Fruit fly (Drosophila melanogaster): ENCODE results near the gene CheB93b.

CheB93b gene

DNA sequence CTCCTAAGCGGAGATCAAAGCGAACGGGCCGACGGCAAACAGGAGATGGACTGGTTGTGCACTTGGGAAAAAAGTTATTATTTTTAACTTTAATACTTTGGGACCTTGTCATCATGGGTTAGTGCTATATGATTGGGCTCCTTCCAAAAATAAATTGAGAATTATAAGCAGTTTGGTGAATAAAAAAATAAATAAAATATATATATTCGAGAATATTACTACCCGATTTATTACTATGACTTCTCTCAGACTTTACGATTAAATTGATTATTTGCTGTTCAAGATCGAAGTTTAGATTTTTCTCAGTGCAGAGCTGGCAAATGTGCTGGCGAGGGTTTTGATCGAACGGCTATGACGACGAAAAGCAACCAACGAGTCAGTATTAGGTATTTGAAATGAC lies 11.0 kb downstream of the CheB93b start (continued):
- TF ChIP-seq CG8319 (GFP tag; optimal IDR thresholded peaks at IDR 0.05) (no peak), CG6276 (GFP tag; optimal IDR thresholded peaks at IDR 0.05) (peak; percentile 45), CG11902 (GFP tag; optimal IDR thresholded peaks at IDR 0.05) (no peak), OdsH (GFP tag; optimal IDR thresholded peaks at IDR 0.05) (no peak), dsx (GFP tag; optimal IDR thresholded peaks at IDR 0.05; ENCODE audit: poor library complexity, severe bottlenecking) (no peak), CG31627 (GFP tag; optimal IDR thresholded peaks at IDR 0.05) (no peak), Hr38 (GFP tag; optimal IDR thresholded peaks at IDR 0.05) (no peak), Eip93F (GFP tag; optimal IDR thresholded peaks at IDR 0.05) (no peak), Eip75B (GFP tag; optimal IDR thresholded peaks at IDR 0.05) (no peak), eg (GFP tag; IDR thresholded peaks at IDR 0.05) (peak; percentile 43; the same call in 2 of the 3 replicates), CG8119 (GFP tag; IDR thresholded peaks at IDR 0.05) (no peak), CG16779 (tag; optimal IDR thresholded peaks at IDR 0.05) (no peak), dac (GFP tag; optimal IDR thresholded peaks at IDR 0.05) (no peak), pdm3 (GFP tag; optimal IDR thresholded peaks at IDR 0.05) (no peak), fd85E (GFP tag; optimal IDR thresholded peaks at IDR 0.05) (no peak), Hr4 (GFP tag; optimal IDR thresholded peaks at IDR 0.05) (no peak), achi (GFP tag; optimal IDR thresholded peaks at IDR 0.05) (no peak), CG3919 (GFP tag; optimal IDR thresholded peaks at IDR 0.05) (peak; percentile 31), fd59A (GFP tag; optimal IDR thresholded peaks at IDR 0.05) (no peak), CG10669 (GFP tag; optimal IDR thresholded peaks at IDR 0.05) (peak; percentile 52), topi (GFP tag; optimal IDR thresholded peaks at IDR 0.05) (peak; percentile 1), CG6792 (GFP tag; optimal IDR thresholded peaks at IDR 0.05) (no peak), CG6163 (GFP tag; IDR thresholded peaks at IDR 0.05) (0 out of 3 replicates have a peak, but pooled peaks have one; percentile 27), Eip78C (GFP tag) (peak; percentile 53), Blimp-1 (GFP tag; optimal IDR thresholded peaks at IDR 0.05) (no peak)

DNA sequence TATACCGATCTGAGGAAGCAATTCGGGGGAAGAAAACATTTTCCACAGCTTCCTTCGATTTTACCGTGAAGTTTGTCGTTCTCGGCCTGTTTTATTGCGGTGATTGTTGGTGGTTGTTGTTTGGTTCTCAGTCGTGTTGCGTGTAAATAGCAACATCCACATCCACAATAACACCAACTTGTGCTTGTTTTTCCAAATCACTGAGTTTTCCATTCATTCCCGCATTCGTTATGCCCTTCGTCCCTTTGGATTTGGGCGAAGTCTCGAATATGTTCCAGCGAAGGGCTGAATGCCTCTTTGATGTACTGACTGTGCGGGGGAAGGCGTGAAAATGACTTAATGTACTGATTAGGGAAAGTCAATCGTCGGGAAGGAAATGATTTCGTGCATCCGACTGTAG lies 17.9 kb downstream of the CheB93b start:
- TF ChIP-seq CG8632 (GFP tag; optimal IDR thresholded peaks at IDR 0.05) (no peak), CG6792 (GFP tag; optimal IDR thresholded peaks at IDR 0.05) (no peak)

DNA sequence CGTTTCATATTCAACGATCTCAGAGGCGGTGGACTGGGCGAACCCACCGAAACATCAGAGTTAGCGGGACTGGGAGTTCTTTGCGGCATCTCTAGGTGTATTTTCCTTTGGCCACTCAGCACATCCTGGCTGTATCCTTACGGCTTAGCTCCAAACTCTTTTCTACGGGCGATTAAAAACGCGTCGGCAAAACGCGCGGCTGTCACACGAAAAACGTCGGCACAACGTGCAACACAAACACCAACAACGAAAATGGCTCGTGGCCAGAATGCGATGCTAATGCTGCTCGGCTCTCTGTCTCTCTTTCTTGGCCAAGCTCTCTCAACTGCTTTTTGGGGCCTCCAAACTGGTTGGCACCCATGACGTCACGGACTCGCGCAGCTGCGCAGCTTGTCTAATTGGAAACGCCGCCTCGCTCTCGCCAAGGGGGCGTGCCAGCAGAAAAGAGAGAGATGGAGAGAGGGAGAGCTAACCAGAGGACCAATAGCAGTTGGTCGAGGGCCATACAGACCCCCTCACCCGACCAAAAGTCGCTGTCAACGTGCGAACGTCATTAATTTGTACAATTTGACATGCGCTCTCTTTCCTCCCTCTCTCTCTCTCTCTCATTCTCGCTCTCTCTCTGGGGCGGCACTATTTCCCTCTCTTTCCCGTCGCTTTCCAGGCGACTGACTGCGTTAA lies 25.1 kb downstream of the CheB93b start, which contains the start of gene lbl:
lbl (minus strand) TSS at position 255 of the 681 bp plus-strand sequence.
- peak in 1 of 2 experiments; percentile 27 for TF ChIP-seq ss (GFP tag; optimal IDR thresholded peaks at IDR 0.05)
- TF ChIP-seq net (GFP tag; optimal IDR thresholded peaks at IDR 0.05) = no peak
- no peak for TF ChIP-seq pdm3 (GFP tag; optimal IDR thresholded peaks at IDR 0.05)
- TF ChIP-seq CG11294 (GFP tag; IDR thresholded peaks at IDR 0.05) = no peak
- peak; percentile 2 for TF ChIP-seq dsx (GFP tag; optimal IDR thresholded peaks at IDR 0.05; ENCODE audit: poor library complexity, severe bottlenecking)

DNA sequence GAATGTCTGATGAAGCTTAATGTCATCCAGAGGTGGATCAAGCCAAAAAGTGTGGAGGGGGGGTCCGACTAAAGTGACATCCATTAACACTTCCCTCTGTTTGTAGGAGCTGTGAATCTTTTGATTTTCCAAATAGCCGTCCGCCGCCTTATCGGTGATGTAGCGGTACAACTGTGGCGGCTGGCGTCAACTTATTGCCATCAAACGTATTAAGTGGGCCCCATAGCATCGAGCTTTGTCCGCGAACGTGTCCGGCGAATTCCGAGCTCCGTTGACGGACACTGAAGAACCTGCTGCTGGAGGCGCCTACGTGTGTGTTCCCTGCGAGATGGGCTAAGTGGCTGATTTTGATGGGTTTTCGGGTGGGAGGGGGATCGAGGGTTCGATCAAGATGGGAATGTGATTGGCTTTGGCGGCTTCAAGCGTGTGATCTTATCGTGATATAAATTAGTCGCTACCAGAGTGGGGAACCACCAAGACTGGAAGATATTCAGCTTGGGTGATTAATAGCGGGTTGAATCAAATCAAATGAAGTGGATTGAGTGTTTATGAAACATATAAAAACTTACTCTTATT lies 28.7 kb downstream of the CheB93b start:
- TF ChIP-seq Ets96B (tag; optimal IDR thresholded peaks at IDR 0.05) (no peak), CG9139 (GFP tag; optimal IDR thresholded peaks at IDR 0.05) (no peak), eg (GFP tag; IDR thresholded peaks at IDR 0.05) (no peak), spab (GFP tag; optimal IDR thresholded peaks at IDR 0.05) (no peak), acj6 (GFP tag; optimal IDR thresholded peaks at IDR 0.05) (no peak), fkh (GFP tag; optimal IDR thresholded peaks at IDR 0.05) (no peak), fd59A (GFP tag; optimal IDR thresholded peaks at IDR 0.05) (no peak), CG6854 (GFP tag; optimal IDR thresholded peaks at IDR 0.05) (no peak), CG1621 (tag; optimal IDR thresholded peaks at IDR 0.05) (no peak), Sox102F (GFP tag; optimal IDR thresholded peaks at IDR 0.05) (no peak), net (GFP tag; optimal IDR thresholded peaks at IDR 0.05) (no peak), pdm3 (GFP tag; optimal IDR thresholded peaks at IDR 0.05) (no peak), vri (GFP tag; optimal IDR thresholded peaks at IDR 0.05) (no peak), Sox14 (GFP tag; optimal IDR thresholded peaks at IDR 0.05) (no peak), dac (GFP tag; optimal IDR thresholded peaks at IDR 0.05) (no peak), salr (GFP tag; optimal IDR thresholded peaks at IDR 0.05) (no peak), Ets21C (GFP tag; optimal IDR thresholded peaks at IDR 0.05) (no peak), svp (GFP tag) (no peak)

Measured in whole organism, prepupa.